Fruit fly (Drosophila melanogaster): Measurements from ENCODE around the gene Trx2.

The Trx2 gene

DNA sequence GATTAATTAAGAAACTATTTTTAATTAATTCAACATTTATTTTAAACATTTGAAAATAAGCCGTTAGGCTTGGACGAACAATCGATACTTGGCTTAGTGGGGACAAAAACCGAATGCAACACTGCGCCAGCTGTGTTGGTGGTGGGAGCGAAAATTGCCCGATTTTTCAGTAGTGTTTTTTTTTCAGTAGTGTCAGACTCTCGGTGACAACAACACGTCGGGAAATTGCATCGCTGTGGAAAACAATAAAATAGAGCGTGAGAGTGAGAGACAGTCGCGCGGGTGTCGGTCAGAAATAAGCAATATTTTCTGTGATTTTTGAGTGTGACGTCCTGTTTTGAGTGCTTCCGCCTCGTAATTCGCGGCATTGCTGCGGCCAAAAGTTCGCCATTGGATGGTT, 3.7 kb downstream of the Trx2 start (continued):
- TF ChIP-seq Asciz (GFP tag; optimal IDR thresholded peaks at IDR 0.05), result no peak
- TF ChIP-seq Xrp1 (GFP tag; IDR thresholded peaks at IDR 0.05), result no peak
- peak; percentile 26; the same call in 1 of the 2 replicates for TF ChIP-seq CG1024 (GFP tag; IDR thresholded peaks at IDR 0.05)
- TF ChIP-seq croc (GFP tag; conservative IDR thresholded peaks at IDR 0.05), result no peak
- no peak for TF ChIP-seq grn (GFP tag; optimal IDR thresholded peaks at IDR 0.05)
- TF ChIP-seq wor (GFP tag; IDR thresholded peaks at IDR 0.05), result no peak
- TF ChIP-seq tll (GFP tag; optimal IDR thresholded peaks at IDR 0.05), result no peak
- TF ChIP-seq CG11560 (tag; IDR thresholded peaks at IDR 0.05), result peak; percentile 12; the same call in 1 of the 3 replicates
- TF ChIP-seq CG7987 (GFP tag; optimal IDR thresholded peaks at IDR 0.05), result peak; percentile 59
- TF ChIP-seq Jarid2 (GFP tag; optimal IDR thresholded peaks at IDR 0.05), result peak; percentile 97
- no peak for TF ChIP-seq fru (optimal IDR thresholded peaks at IDR 0.05)
- TF ChIP-seq HLHmδ (GFP tag; optimal IDR thresholded peaks at IDR 0.05), result peak; percentile 28
- 0 out of 3 replicates have a peak, but pooled peaks have one; percentile 32 for TF ChIP-seq H15 (GFP tag; IDR thresholded peaks at IDR 0.05)
- TF ChIP-seq Hr51 (GFP tag; optimal IDR thresholded peaks at IDR 0.05), result peak in 1 of 2 experiments; percentile 1
- peak; percentile 45; the same call in 1 of the 3 replicates for TF ChIP-seq ken (GFP tag; IDR thresholded peaks at IDR 0.05)
- peak; percentile 87 for TF ChIP-seq Sry-δ (GFP tag; optimal IDR thresholded peaks at IDR 0.05)
- TF ChIP-seq ranshi (GFP tag; IDR thresholded peaks at IDR 0.05), result peak; percentile 39; the same call in 1 of the 2 replicates
- TF ChIP-seq Hmr (GFP tag; optimal IDR thresholded peaks at IDR 0.05), result peak; percentile 73
- no peak for TF ChIP-seq CG1832 (GFP tag; optimal IDR thresholded peaks at IDR 0.05)
- TF ChIP-seq CG14710 (tag; optimal IDR thresholded peaks at IDR 0.05), result peak; percentile 64
- TF ChIP-seq CG16863 (GFP tag; optimal IDR thresholded peaks at IDR 0.05), result peak; percentile 39
- peak; percentile 52 for TF ChIP-seq CG3838 (GFP tag; optimal IDR thresholded peaks at IDR 0.05)
- TF ChIP-seq Med (GFP tag), result peak; percentile 85
- peak; percentile 59 for TF ChIP-seq NC2β (GFP tag; optimal IDR thresholded peaks at IDR 0.05)
- TF ChIP-seq Adf1 (GFP tag; IDR thresholded peaks at IDR 0.05), result peak; percentile 45; the same call in 1 of the 2 replicates
- TF ChIP-seq CG3163 (GFP tag; optimal IDR thresholded peaks at IDR 0.05), result peak; percentile 28
- peak; percentile 6 for TF ChIP-seq zen (tag; optimal IDR thresholded peaks at IDR 0.05)
- TF ChIP-seq hkb (optimal IDR thresholded peaks at IDR 0.05), result no peak
- TF ChIP-seq hkb (GFP tag; IDR thresholded peaks at IDR 0.05), result peak; percentile 42
- peak; percentile 25 for TF ChIP-seq ems (GFP tag; optimal IDR thresholded peaks at IDR 0.05)
- no peak for TF ChIP-seq CG4820 (GFP tag; optimal IDR thresholded peaks at IDR 0.05)
- 0 out of 2 replicates have a peak, but pooled peaks have one; percentile 38 for TF ChIP-seq cas (GFP tag; IDR thresholded peaks at IDR 0.05)
- peak; percentile 55 for TF ChIP-seq CG17912 (GFP tag; optimal IDR thresholded peaks at IDR 0.05)
- no peak for TF ChIP-seq ssp (GFP tag; IDR thresholded peaks at IDR 0.05)
- TF ChIP-seq CG2875 (GFP tag; optimal IDR thresholded peaks at IDR 0.05), result peak; percentile 14
- TF ChIP-seq sug (tag; optimal IDR thresholded peaks at IDR 0.05), result peak; percentile 33
- peak; percentile 46; the same call in 2 of the 3 replicates for TF ChIP-seq tgo (GFP tag; IDR thresholded peaks at IDR 0.05)
- TF ChIP-seq insv (GFP tag; optimal IDR thresholded peaks at IDR 0.05), result peak in 1 of 2 experiments; percentile 35
- no peak for TF ChIP-seq Hand (GFP tag; optimal IDR thresholded peaks at IDR 0.05)
- peak; percentile 78 for TF ChIP-seq CG4360 (GFP tag; IDR thresholded peaks at IDR 0.05)
- no peak for TF ChIP-seq Stat92E (GFP tag; optimal IDR thresholded peaks at IDR 0.05)
- TF ChIP-seq Six4 (GFP tag; optimal IDR thresholded peaks at IDR 0.05), result no peak
- TF ChIP-seq zen2 (GFP tag; IDR thresholded peaks at IDR 0.05; ENCODE audit: partially characterized antibody), result no peak; the same call in 2 of the 3 replicates
- TF ChIP-seq CG7556 (GFP tag; optimal IDR thresholded peaks at IDR 0.05), result peak; percentile 5
- peak; percentile 84 for TF ChIP-seq CG42726 (GFP tag; IDR thresholded peaks at IDR 0.05; ENCODE audit: partially characterized antibody)
- no peak for TF ChIP-seq CG12104 (GFP tag; optimal IDR thresholded peaks at IDR 0.05)
- TF ChIP-seq CG15479 (GFP tag; optimal IDR thresholded peaks at IDR 0.05), result no peak
- no peak for TF ChIP-seq Max (GFP tag; optimal IDR thresholded peaks at IDR 0.05)
- TF ChIP-seq CG3281 (GFP tag; optimal IDR thresholded peaks at IDR 0.05), result no peak
- 0 out of 3 replicates have a peak, but pooled peaks have one; percentile 18 for TF ChIP-seq ase (GFP tag; IDR thresholded peaks at IDR 0.05)
